Fruit fly (Drosophila melanogaster) Kc167 (cell line): ENCODE measurements around the gene ppk31.

Experiments
- Myc ChIP-seq: fragments of >200 bp; optimal IDR thresholded peaks from 2 replicates; lab custom pipeline; 2017; ENCODE audit warnings: missing external identifiers
- psq ChIP-seq: fragments of >200 bp; optimal IDR thresholded peaks from 2 replicates; lab custom pipeline; 2017; ENCODE audit warnings: missing external identifiers

dm6 chr3R:27171153-27171552 is 8.2 kb downstream of the ppk31 start:
- TF ChIP-seq psq (lab: Kevin White, UChicago) (no peak), Myc (lab: Kevin White, UChicago) (no peak)
